Fruit fly (Drosophila melanogaster) whole organism, embryonic: ENCODE measurements around the gene CG12659.
A peak's percentile ranks its signal among the peaks of the same experiment; 100 is the strongest.

Experiments
- CG11093 ChIP-seq: fragments of 200-800 bp; sonication (Bioruptor generic); IDR thresholded peaks from 3 replicates; pipeline ENCODE4 v1.3.6; 2022; ENCODE audit warnings: missing biosample characterization, missing genetic modification characterization
- CG12299 ChIP-seq: fragments of 200-800 bp; sonication (Bioruptor generic); optimal IDR thresholded peaks from 2 replicates; lab custom pipeline; 2018; ENCODE audit warnings: missing biosample characterization, mild to moderate bottlenecking, missing genetic modification characterization
- CG12744 ChIP-seq: fragments of 200-800 bp; sonication (Bioruptor generic); optimal IDR thresholded peaks from 2 replicates; lab custom pipeline; 2016; ENCODE audit warnings: missing biosample characterization, missing genetic modification characterization
- CG15073 ChIP-seq: fragments of 200-800 bp; sonication (Bioruptor generic); optimal IDR thresholded peaks from 2 replicates; lab custom pipeline; 2016; ENCODE audit warnings: missing biosample characterization, missing genetic modification characterization
- CG15696 ChIP-seq: fragments of 200-800 bp; sonication (Bioruptor generic); optimal IDR thresholded peaks from 2 replicates; lab custom pipeline; 2019; ENCODE audit warnings: missing biosample characterization, mild to moderate bottlenecking, missing genetic modification characterization, moderate library complexity
- CG1602 ChIP-seq: fragments of 200-800 bp; sonication (Bioruptor generic); optimal IDR thresholded peaks from 3 replicates; lab custom pipeline; 2016; ENCODE audit warnings: missing biosample characterization, missing genetic modification characterization
- CG1603 ChIP-seq: fragments of 200-800 bp; sonication (Bioruptor generic); optimal IDR thresholded peaks from 2 replicates; lab custom pipeline; 2019; ENCODE audit warnings: missing biosample characterization, mild to moderate bottlenecking, missing genetic modification characterization, moderate library complexity
- CG16815 ChIP-seq: fragments of 200-800 bp; sonication (Bioruptor generic); optimal IDR thresholded peaks from 3 replicates; lab custom pipeline; 2017; ENCODE audit warnings: missing biosample characterization, mild to moderate bottlenecking, missing genetic modification characterization
- CG17359 ChIP-seq: fragments of 200-800 bp; sonication (Bioruptor generic); optimal IDR thresholded peaks from 3 replicates; lab custom pipeline; 2018; ENCODE audit warnings: missing biosample characterization, mild to moderate bottlenecking, missing genetic modification characterization, moderate library complexity
- CG18011 ChIP-seq: fragments of 200-800 bp; sonication (Bioruptor generic); optimal IDR thresholded peaks from 2 replicates; lab custom pipeline; 2017; ENCODE audit warnings: missing biosample characterization, missing genetic modification characterization, mild to moderate bottlenecking, moderate library complexity, missing genotype
- CG3281 ChIP-seq: fragments of 200-800 bp; sonication (Bioruptor generic); optimal IDR thresholded peaks from 3 replicates; lab custom pipeline; 2017; ENCODE audit warnings: missing biosample characterization, mild to moderate bottlenecking, missing genetic modification characterization
- CG34224 ChIP-seq: fragments of 200-800 bp; sonication (Bioruptor generic); IDR thresholded peaks from 3 replicates; pipeline ENCODE4 v1.3.6; 2022; ENCODE audit warnings: missing biosample characterization, missing genetic modification characterization; ENCODE audit not compliant: partially characterized antibody
- CG4424 ChIP-seq: fragments of 200-800 bp; sonication (Bioruptor generic); optimal IDR thresholded peaks from 3 replicates; lab custom pipeline; 2016; ENCODE audit warnings: missing biosample characterization, missing genetic modification characterization
- CG6254 ChIP-seq: fragments of 200-800 bp; sonication (Bioruptor generic); optimal IDR thresholded peaks from 3 replicates; lab custom pipeline; 2017; ENCODE audit warnings: mild to moderate bottlenecking, missing biosample characterization, missing genetic modification reagents, missing genetic modification characterization
- CG7745 ChIP-seq: fragments of 200-800 bp; sonication (Bioruptor generic); optimal IDR thresholded peaks from 2 replicates; lab custom pipeline; 2018; ENCODE audit warnings: missing biosample characterization, mild to moderate bottlenecking, missing genetic modification characterization, moderate library complexity
- CG7987 ChIP-seq: fragments of 200-800 bp; sonication (Bioruptor generic); optimal IDR thresholded peaks from 2 replicates; lab custom pipeline; 2018; ENCODE audit warnings: missing biosample characterization, mild to moderate bottlenecking, missing genetic modification characterization, moderate library complexity
- CG8290 ChIP-seq, 3 experiments: fragments of 200-800 bp; sonication (Bioruptor generic); optimal IDR thresholded peaks; 2 replicates each; lab custom pipeline; 2016 to 2019; ENCODE audit warnings: missing biosample characterization in 3 of 3, missing genetic modification characterization in 3 of 3, mild to moderate bottlenecking in 2 of 3, moderate library complexity in 1 of 3
- CG9609 ChIP-seq: fragments of 200-800 bp; sonication (Bioruptor generic); optimal IDR thresholded peaks from 3 replicates; lab custom pipeline; 2016; ENCODE audit warnings: missing biosample characterization, missing genetic modification characterization
- D ChIP-seq, 2 experiments: fragments of 200-800 bp in 1 of 2; fragments of >200 bp in 1 of 2; sonication (Bioruptor generic) in 1 of 2; optimal IDR thresholded peaks; 2 replicates in 1 of 2; 3 replicates in 1 of 2; lab custom pipeline; 2017; ENCODE audit warnings: mild to moderate bottlenecking in 1 of 2, missing biosample characterization in 1 of 2, missing genetic modification characterization in 1 of 2, missing genetic modification reagents in 1 of 2
- Dek ChIP-seq: fragments of 200-800 bp; sonication (Bioruptor generic); optimal IDR thresholded peaks from 3 replicates; lab custom pipeline; 2019; ENCODE audit warnings: missing biosample characterization, mild to moderate bottlenecking, missing genetic modification characterization, moderate library complexity
- Dip2 ChIP-seq: fragments of 200-800 bp; sonication (Bioruptor generic); IDR thresholded peaks from 2 replicates; pipeline ENCODE4 v1.3.6; 2022; ENCODE audit warnings: missing biosample characterization, missing genetic modification characterization
- Gsc ChIP-seq: fragments of 200-800 bp; sonication (Bioruptor generic); IDR thresholded peaks from 2 replicates; pipeline ENCODE4 v1.3.6; 2022; ENCODE audit warnings: missing biosample characterization, missing genetic modification characterization
- Hand ChIP-seq: fragments of 200-800 bp; sonication (Bioruptor generic); optimal IDR thresholded peaks from 2 replicates; lab custom pipeline; 2017; ENCODE audit warnings: mild to moderate bottlenecking, missing biosample characterization, missing genetic modification reagents, missing genetic modification characterization
- HmgD ChIP-seq: fragments of 200-800 bp; sonication (Bioruptor generic); optimal IDR thresholded peaks from 3 replicates; lab custom pipeline; 2016; ENCODE audit warnings: missing biosample characterization, missing genetic modification characterization
- Hr78 ChIP-seq, 2 experiments: fragments of 200-800 bp in 1 of 2; fragments of >200 bp in 1 of 2; sonication (Bioruptor generic) in 1 of 2; optimal IDR thresholded peaks; 2 replicates each; lab custom pipeline; 2017 to 2019; ENCODE audit warnings: missing biosample characterization in 2 of 2, missing genetic modification characterization in 2 of 2, mild to moderate bottlenecking in 1 of 2, moderate library complexity in 1 of 2
- Mrtf ChIP-seq: fragments of 200-800 bp; sonication (Bioruptor generic); IDR thresholded peaks from 3 replicates; pipeline ENCODE4 v1.3.6; 2022; ENCODE audit warnings: missing biosample characterization, missing genetic modification characterization
- Rfx ChIP-seq: fragments of 200-800 bp; sonication (Bioruptor generic); IDR thresholded peaks from 2 replicates; pipeline ENCODE4 v1.3.6; 2022; ENCODE audit warnings: missing biosample characterization, missing genetic modification characterization
- Xbp1 ChIP-seq: fragments of 200-800 bp; sonication (Bioruptor generic); optimal IDR thresholded peaks from 3 replicates; lab custom pipeline; 2016; ENCODE audit warnings: missing biosample characterization, mild to moderate bottlenecking, missing genetic modification characterization
- Xrp1 ChIP-seq: fragments of 200-800 bp; sonication (Bioruptor generic); IDR thresholded peaks from 2 replicates; pipeline ENCODE4 v1.3.6; 2022; ENCODE audit warnings: missing biosample characterization, missing genetic modification characterization
- aop ChIP-seq: fragments of 200-800 bp; sonication (Bioruptor generic); IDR thresholded peaks from 2 replicates; pipeline ENCODE4 v1.3.6; 2022; ENCODE audit warnings: missing biosample characterization, missing genetic modification characterization
- bowl ChIP-seq: fragments of 200-800 bp; sonication (Bioruptor generic); IDR thresholded peaks from 2 replicates; pipeline ENCODE4 v1.3.6; 2022; ENCODE audit warnings: missing biosample characterization, missing genetic modification characterization
- caup ChIP-seq: fragments of 200-800 bp; sonication (Bioruptor generic); optimal IDR thresholded peaks from 3 replicates; lab custom pipeline; 2017; ENCODE audit warnings: missing biosample characterization, mild to moderate bottlenecking, missing genetic modification characterization, moderate library complexity; ENCODE audit not compliant: severe bottlenecking
- dati ChIP-seq: fragments of 200-800 bp; sonication (Bioruptor generic); IDR thresholded peaks from 2 replicates; pipeline ENCODE4 v1.3.6; 2022; ENCODE audit warnings: missing biosample characterization, missing genetic modification characterization
- emc ChIP-seq: fragments of 200-800 bp; sonication (Bioruptor generic); optimal IDR thresholded peaks from 2 replicates; lab custom pipeline; 2016; ENCODE audit warnings: missing biosample characterization, missing genetic modification characterization
- ftz-f1 ChIP-seq: fragments of 200-800 bp; sonication (Bioruptor generic); optimal IDR thresholded peaks from 2 replicates; lab custom pipeline; 2016; ENCODE audit warnings: missing biosample characterization, missing genetic modification characterization
- grn ChIP-seq: fragments of 200-800 bp; sonication (Bioruptor generic); optimal IDR thresholded peaks from 3 replicates; lab custom pipeline; 2017; ENCODE audit warnings: missing biosample characterization, missing genetic modification characterization
- gsb ChIP-seq: fragments of 200-800 bp; sonication (Bioruptor generic); IDR thresholded peaks from 2 replicates; pipeline ENCODE4 v1.3.6; 2022; ENCODE audit warnings: missing biosample characterization, missing genetic modification characterization
- gsb-n ChIP-seq: fragments of 200-800 bp; sonication (Bioruptor generic); optimal IDR thresholded peaks from 3 replicates; lab custom pipeline; 2018; ENCODE audit warnings: missing biosample characterization, mild to moderate bottlenecking, missing genetic modification characterization
- ham ChIP-seq: fragments of 200-800 bp; sonication (Bioruptor generic); IDR thresholded peaks from 2 replicates; pipeline ENCODE4 v1.3.6; 2022; ENCODE audit warnings: missing biosample characterization, missing genetic modification characterization
- kay ChIP-seq: fragments of 200-800 bp; sonication (Bioruptor generic); optimal IDR thresholded peaks from 2 replicates; lab custom pipeline; 2016; ENCODE audit warnings: missing biosample characterization, missing genetic modification characterization
- ken ChIP-seq: fragments of 200-800 bp; sonication (Bioruptor generic); IDR thresholded peaks from 3 replicates; pipeline ENCODE4 v1.3.6; 2022; ENCODE audit warnings: missing biosample characterization, missing genetic modification characterization
- sd ChIP-seq: fragments of 200-800 bp; sonication (Bioruptor generic); optimal IDR thresholded peaks from 3 replicates; lab custom pipeline; 2018; ENCODE audit warnings: missing biosample characterization, mild to moderate bottlenecking, missing genetic modification characterization, moderate library complexity
- ssp ChIP-seq: fragments of 200-800 bp; sonication (Bioruptor generic); IDR thresholded peaks from 2 replicates; pipeline ENCODE4 v1.3.6; 2022; ENCODE audit warnings: missing biosample characterization, missing genetic modification characterization
- stwl ChIP-seq: fragments of 200-800 bp; sonication (Bioruptor generic); optimal IDR thresholded peaks from 3 replicates; lab custom pipeline; 2018; ENCODE audit warnings: missing biosample characterization, mild to moderate bottlenecking, missing genetic modification characterization, moderate library complexity
- trem ChIP-seq: fragments of 200-800 bp; optimal IDR thresholded peaks from 3 replicates; lab custom pipeline; 2019; ENCODE audit warnings: missing biosample characterization, mild to moderate bottlenecking, missing genetic modification characterization, moderate library complexity
- vvl ChIP-seq: fragments of 200-800 bp; sonication (Bioruptor generic); IDR thresholded peaks from 2 replicates; pipeline ENCODE4 v1.3.6; 2022; ENCODE audit warnings: missing biosample characterization, missing genetic modification characterization
- zen2 ChIP-seq: fragments of 200-800 bp; sonication (Bioruptor generic); IDR thresholded peaks from 3 replicates; pipeline ENCODE4 v1.3.6; 2022; ENCODE audit warnings: missing biosample characterization, missing genetic modification characterization; ENCODE audit not compliant: partially characterized antibody
- zfh1 ChIP-seq: fragments of 200-800 bp; sonication (Bioruptor generic); IDR thresholded peaks from 3 replicates; pipeline ENCODE4 v1.3.6; 2022; ENCODE audit warnings: missing biosample characterization, missing genetic modification characterization

The CG12659 gene

dm6 chrX:8573744-8574484 is 17.6 kb downstream of the CG12659 start, which contains the start of gene CG12065 (continued):
- TF ChIP-seq CG15073 (no peak), Xrp1 (GFP tag; lab: Robert Waterston, UW) (0 out of 2 replicates have a peak, but pooled peaks have one; percentile 6), CG16815 (GFP tag; lab: Kevin White, UChicago) (no peak), CG9609 (GFP tag; lab: Kevin White, UChicago) (no peak), ssp (GFP tag; lab: Robert Waterston, UW) (no peak), ham (GFP tag; lab: Robert Waterston, UW) (no peak), CG4424 (GFP tag; lab: Kevin White, UChicago) (no peak), CG7745 (tag; lab: Kevin White, UChicago) (peak; percentile 7), dati (GFP tag; lab: Robert Waterston, UW) (no peak), Dip2 (GFP tag; lab: Robert Waterston, UW) (no peak), D (optimal IDR thresholded peaks at IDR 0.05; lab: Kevin White, UChicago) (no peak), D (GFP tag; optimal IDR thresholded peaks at IDR 0.05; lab: Kevin White, UChicago) (peak; percentile 11), CG1603 (peak; percentile 26), Gsc (GFP tag; lab: Robert Waterston, UW) (no peak), CG1602 (GFP tag; lab: Kevin White, UChicago) (no peak), CG7987 (GFP tag; lab: Kevin White, UChicago) (peak; percentile 52), CG34224 (GFP tag; lab: Robert Waterston, UW) (peak; percentile 18; the same call in 1 of the 3 replicates), CG6254 (GFP tag; lab: Kevin White, UChicago) (peak; percentile 71), aop (GFP tag; lab: Robert Waterston, UW) (no peak), stwl (tag; lab: Kevin White, UChicago) (peak; percentile 44), caup (GFP tag; lab: Kevin White, UChicago) (peak; percentile 57), trem (tag; lab: Kevin White, UChicago) (peak; percentile 29), bowl (GFP tag; lab: Robert Waterston, UW) (no peak), kay (no peak), emc (GFP tag; lab: Kevin White, UChicago) (no peak), zen2 (no peak), sd (peak; percentile 74), CG11093 (GFP tag; lab: Robert Waterston, UW) (no peak), Dek (tag; lab: Kevin White, UChicago) (peak; percentile 40), Hr78 (GFP tag; optimal IDR thresholded peaks at IDR 0.05; lab: Kevin White, UChicago) (no peak), CG12744 (GFP tag; lab: Kevin White, UChicago) (no peak), CG17359 (tag; lab: Kevin White, UChicago) (peak; percentile 68), Mrtf (no peak), gsb (GFP tag; lab: Robert Waterston, UW) (no peak), Xbp1 (GFP tag; lab: Kevin White, UChicago) (no peak), gsb-n (tag; lab: Kevin White, UChicago) (peak; percentile 80), CG18011 (GFP tag; lab: Kevin White, UChicago) (no peak), HmgD (GFP tag; lab: Kevin White, UChicago) (no peak), CG15696 (peak; percentile 43), ken (GFP tag; lab: Robert Waterston, UW) (no peak), ftz-f1 (no peak), Hand (no peak), CG12299 (peak; percentile 82), Rfx (no peak), vvl (GFP tag; lab: Robert Waterston, UW) (no peak), zfh1 (GFP tag; lab: Robert Waterston, UW) (no peak), grn (peak; percentile 30), CG3281 (GFP tag; lab: Kevin White, UChicago) (peak; percentile 42), CG8290 (GFP tag; optimal IDR thresholded peaks at IDR 0.05; lab: Kevin White, UChicago) (no peak), CG8290 (tag; optimal IDR thresholded peaks at IDR 0.05; lab: Kevin White, UChicago) (peak; percentile 14 to 34)
